Worm (Caenorhabditis elegans): ENCODE results near the gene cpsf-2.
A peak's percentile ranks its signal among the peaks of the same experiment; 100 is the strongest.

cpsf-2 gene

DNA sequence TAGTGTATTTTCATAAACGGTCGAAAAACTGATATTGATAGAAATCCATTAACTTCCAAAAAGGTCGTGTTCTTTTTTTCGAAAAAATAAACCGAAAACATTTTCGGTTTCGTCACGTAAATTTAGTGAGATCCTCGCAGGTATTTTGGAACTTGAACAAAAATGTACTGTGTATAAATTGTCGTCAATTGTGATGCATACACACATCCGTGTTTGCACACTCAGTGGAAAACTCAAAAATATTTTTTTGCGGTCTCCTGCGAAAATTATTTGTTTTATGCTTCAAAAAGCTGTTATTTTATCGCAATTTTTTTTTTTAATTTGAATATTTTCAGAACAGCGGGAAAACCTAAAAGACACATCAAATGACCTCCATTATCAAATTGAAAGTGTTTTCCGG lies at the start of gene cpsf-2:
cpsf-2 (plus strand) TSS at position 330 of the 400 bp plus-strand sequence.
- no peak for TF ChIP-seq nhr-48 (tag; optimal IDR thresholded peaks at IDR 0.05)
- no peak for TF ChIP-seq F26F4.8 (GFP tag; conservative IDR thresholded peaks at IDR 0.05)
- peak; percentile 72 for TF ChIP-seq aha-1 (tag)
- no peak for TF ChIP-seq rbr-2 (tag; optimal IDR thresholded peaks at IDR 0.05)
- TF ChIP-seq daf-12 (tag; optimal IDR thresholded peaks at IDR 0.05), result no peak
- peak; percentile 1 for TF ChIP-seq dpl-1 (GFP tag; optimal IDR thresholded peaks at IDR 0.05)
- TF ChIP-seq mes-2 (tag; optimal IDR thresholded peaks at IDR 0.05; ENCODE audit: poor library complexity, severe bottlenecking), result peak; percentile 47

DNA sequence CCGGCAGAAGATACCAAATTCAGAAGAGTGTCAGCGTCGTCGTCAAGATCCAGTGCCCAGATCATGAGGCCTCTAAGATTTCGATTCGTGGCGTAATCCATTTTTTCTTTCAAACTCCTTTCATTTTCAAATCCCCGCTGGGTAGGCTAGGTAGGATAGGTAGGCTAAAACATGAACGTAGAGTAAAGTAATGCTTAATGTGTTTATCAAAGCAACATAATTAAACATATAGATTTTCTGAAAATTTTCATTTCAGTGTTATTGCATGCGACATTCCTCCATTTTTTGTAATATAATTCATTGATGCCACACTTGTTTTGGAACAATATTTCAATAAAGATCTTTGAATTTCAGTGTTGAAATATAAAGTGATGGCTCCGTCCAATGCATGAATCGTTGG lies 49.5 kb upstream of the cpsf-2 start, which contains the start of gene T01C4.8:
T01C4.8 (minus strand) TSS at position 101 of the 400 bp plus-strand sequence.
- no peak for TF ChIP-seq daf-19 (GFP tag; conservative IDR thresholded peaks at IDR 0.05)
- no peak for TF ChIP-seq unc-62 (GFP tag; optimal IDR thresholded peaks at IDR 0.05 in 1 of 2)
- no peak for TF ChIP-seq unc-62 (tag; optimal IDR thresholded peaks at IDR 0.05)
- no peak for TF ChIP-seq Y5F2A.4 (GFP tag; optimal IDR thresholded peaks at IDR 0.05)
- TF ChIP-seq ceh-28 (tag; optimal IDR thresholded peaks at IDR 0.05), result no peak
- TF ChIP-seq nhr-11 (tag; optimal IDR thresholded peaks at IDR 0.05), result no peak
- TF ChIP-seq T20F7.1 (GFP tag; optimal IDR thresholded peaks at IDR 0.05), result no peak
- TF ChIP-seq Y75B8A.6 (GFP tag; IDR thresholded peaks at IDR 0.05), result no peak
- TF ChIP-seq lin-1 (GFP tag; IDR thresholded peaks at IDR 0.05), result no peak
- no peak for TF ChIP-seq nhr-48 (tag; optimal IDR thresholded peaks at IDR 0.05)
- TF ChIP-seq tra-1 (GFP tag; IDR thresholded peaks at IDR 0.05), result no peak
- no peak for TF ChIP-seq zip-2 (tag; optimal IDR thresholded peaks at IDR 0.05)
- no peak for TF ChIP-seq gei-8 (GFP tag; optimal IDR thresholded peaks at IDR 0.05)
- TF ChIP-seq dmd-9 (GFP tag; IDR thresholded peaks at IDR 0.05), result no peak
- no peak for TF ChIP-seq nhr-6 (tag; optimal IDR thresholded peaks at IDR 0.05)
- no peak for TF ChIP-seq nhr-41 (GFP tag; IDR thresholded peaks at IDR 0.05)
- no peak for TF ChIP-seq unc-130 (GFP tag; optimal IDR thresholded peaks at IDR 0.05)
- no peak for TF ChIP-seq nhr-237 (tag; optimal IDR thresholded peaks at IDR 0.05)
- no peak for TF ChIP-seq hlh-11 (tag; optimal IDR thresholded peaks at IDR 0.05)

ce11 chrV:7130974-7131373 lies 48.0 kb upstream of the cpsf-2 start, which contains the start of gene srx-36:
Gene srx-36, minus strand, starts transcription at chrV:7131074.
- TF ChIP-seq snpc-4 (tag; optimal IDR thresholded peaks at IDR 0.05) (no peak), dpl-1 (GFP tag; optimal IDR thresholded peaks at IDR 0.05) (no peak), lin-29 (GFP tag; IDR thresholded peaks at IDR 0.05) (no peak), nhr-111 (GFP tag; optimal IDR thresholded peaks at IDR 0.05) (no peak), ceh-44 (GFP tag; IDR thresholded peaks at IDR 0.05) (no peak), nhr-237 (tag; optimal IDR thresholded peaks at IDR 0.05) (no peak), daf-19 (GFP tag; conservative IDR thresholded peaks at IDR 0.05) (no peak), lin-39 (tag; optimal IDR thresholded peaks at IDR 0.05) (no peak), zfp-2 (tag; optimal IDR thresholded peaks at IDR 0.05) (no peak), php-3 (GFP tag; IDR thresholded peaks at IDR 0.05) (no peak), Y105C5A.15 (GFP tag; IDR thresholded peaks at IDR 0.05) (no peak), Y5F2A.4 (GFP tag; optimal IDR thresholded peaks at IDR 0.05) (no peak), nhr-42 (GFP tag; IDR thresholded peaks at IDR 0.05) (no peak), F26F4.8 (GFP tag; conservative IDR thresholded peaks at IDR 0.05) (no peak), mep-1 (tag; optimal IDR thresholded peaks at IDR 0.05) (no peak), hlh-30 (tag; optimal IDR thresholded peaks at IDR 0.05; ENCODE audit: insufficient read depth) (no peak), saeg-2 (GFP tag; IDR thresholded peaks at IDR 0.05) (no peak)

DNA sequence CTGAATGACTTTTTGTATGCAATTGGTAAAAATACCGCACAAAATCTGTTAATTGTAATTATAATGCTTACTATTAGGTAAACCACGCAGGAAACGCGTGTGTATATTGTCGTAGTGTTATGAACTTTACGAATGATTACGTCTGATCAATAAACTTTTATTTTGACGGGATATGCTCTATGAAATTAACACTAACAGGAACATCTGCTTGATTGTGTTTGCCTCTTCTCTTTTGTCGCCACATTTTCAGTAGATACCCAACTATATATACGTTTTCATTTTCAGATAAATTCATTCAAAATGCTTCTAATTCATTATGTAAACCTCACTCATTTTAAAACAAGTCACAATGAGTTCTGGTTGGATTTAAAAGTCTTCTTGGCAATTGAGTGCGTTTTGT lies 46.7 kb upstream of the cpsf-2 start, which contains the start of gene sre-10:
sre-10 (plus strand) TSS at position 301 of the 400 bp plus-strand sequence.
- no peak for TF ChIP-seq madf-5 (GFP tag; IDR thresholded peaks at IDR 0.05)
- TF ChIP-seq snpc-4 (tag; optimal IDR thresholded peaks at IDR 0.05), result no peak
- no peak for TF ChIP-seq saeg-2 (GFP tag; IDR thresholded peaks at IDR 0.05)
- no peak for TF ChIP-seq set-16 (GFP tag; IDR thresholded peaks at IDR 0.05)
- TF ChIP-seq zfp-2 (tag; optimal IDR thresholded peaks at IDR 0.05), result no peak
- TF ChIP-seq egl-27 (tag; optimal IDR thresholded peaks at IDR 0.05), result no peak
- TF ChIP-seq F44E2.7 (GFP tag; IDR thresholded peaks at IDR 0.05), result no peak
- TF ChIP-seq daf-8 (GFP tag; IDR thresholded peaks at IDR 0.05), result no peak
- TF ChIP-seq nhr-6 (tag; optimal IDR thresholded peaks at IDR 0.05), result no peak
- no peak for TF ChIP-seq ceh-62 (tag; optimal IDR thresholded peaks at IDR 0.05)
- TF ChIP-seq ceh-32 (tag; optimal IDR thresholded peaks at IDR 0.05; ENCODE audit: poor library complexity), result no peak
- TF ChIP-seq nhr-76 (tag; optimal IDR thresholded peaks at IDR 0.05), result no peak
- no peak for TF ChIP-seq nhr-48 (tag; optimal IDR thresholded peaks at IDR 0.05)
